Worm (Caenorhabditis elegans): ENCODE results near the gene T13G4.1.

DNA sequence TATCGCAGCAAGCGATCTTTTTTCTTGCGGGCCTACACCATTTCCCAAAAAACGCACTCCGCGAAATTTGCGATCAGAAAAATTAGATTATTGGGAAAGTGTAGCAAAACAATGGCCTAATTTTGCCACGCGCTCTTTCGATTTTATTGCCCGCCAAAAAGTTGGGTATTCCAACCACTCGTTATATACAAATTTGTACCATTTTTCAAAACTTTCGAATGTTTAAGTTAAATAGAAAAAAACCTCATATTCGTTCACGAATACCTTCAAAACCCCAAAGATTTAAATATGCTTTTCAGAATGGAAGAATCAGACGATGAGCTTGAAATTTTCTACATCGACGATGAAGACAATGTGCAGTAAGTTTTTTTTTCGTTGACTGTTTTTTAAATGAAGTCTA lies at the start of gene T13G4.1:
- no peak for TF ChIP-seq pqm-1 (tag; optimal IDR thresholded peaks at IDR 0.05)
- TF ChIP-seq nhr-12 (tag; optimal IDR thresholded peaks at IDR 0.05) = no peak
- TF ChIP-seq lin-39 (tag; optimal IDR thresholded peaks at IDR 0.05) = no peak
- TF ChIP-seq ces-1 (GFP tag; optimal IDR thresholded peaks at IDR 0.05) = no peak
- TF ChIP-seq elt-3 (tag; optimal IDR thresholded peaks at IDR 0.05) = no peak
- no peak for TF ChIP-seq irx-1 (tag; optimal IDR thresholded peaks at IDR 0.05)
- TF ChIP-seq unc-130 (tag; optimal IDR thresholded peaks at IDR 0.05) = no peak
- TF ChIP-seq nhr-11 (tag; optimal IDR thresholded peaks at IDR 0.05) = no peak
- no peak for TF ChIP-seq aha-1 (tag; optimal IDR thresholded peaks at IDR 0.05)

Data from whole organism, L1 larva.